Worm (Caenorhabditis elegans): ENCODE results near the gene nduc-2.

Gene nduc-2

ce11 chrIII:2785840-2786239 is 812 bp upstream of the nduc-2 start, which contains the start of gene Y71H2AM.20 (continued):
- TF ChIP-seq alr-1 (tag; optimal IDR thresholded peaks at IDR 0.05; ENCODE audit: borderline replicate concordance) (no peak), ceh-90 (tag; optimal IDR thresholded peaks at IDR 0.05) (no peak), blmp-1 (tag; optimal IDR thresholded peaks at IDR 0.05) (peak; percentile 94), xbp-1 (tag; optimal IDR thresholded peaks at IDR 0.05) (peak; percentile 95), isw-1 (GFP tag; IDR thresholded peaks at IDR 0.05) (peak; percentile 93), rnt-1 (tag; optimal IDR thresholded peaks at IDR 0.05) (peak; percentile 95), zip-4 (GFP tag; optimal IDR thresholded peaks at IDR 0.05) (peak; percentile 59), egl-13 (tag; optimal IDR thresholded peaks at IDR 0.05) (peak; percentile 84), nhr-12 (tag; optimal IDR thresholded peaks at IDR 0.05) (no peak), nhr-237 (tag; optimal IDR thresholded peaks at IDR 0.05) (peak; percentile 92), unc-62 (GFP tag; optimal IDR thresholded peaks at IDR 0.05) (no peak), hlh-4 (tag; optimal IDR thresholded peaks at IDR 0.05) (no peak), tbx-2 (tag; optimal IDR thresholded peaks at IDR 0.05) (peak; percentile 92), ceh-82 (tag; optimal IDR thresholded peaks at IDR 0.05) (peak; percentile 96 to 99 (median 99)), C04F5.9 (tag; optimal IDR thresholded peaks at IDR 0.05) (peak; percentile 82), ceh-8 (GFP tag; optimal IDR thresholded peaks at IDR 0.05) (peak; percentile 86), fos-1 (tag; optimal IDR thresholded peaks at IDR 0.05) (peak; percentile 94), nhr-19 (GFP tag; conservative IDR thresholded peaks at IDR 0.05) (peak; percentile 93), nhr-76 (tag; optimal IDR thresholded peaks at IDR 0.05) (no peak), ceh-88 (GFP tag; IDR thresholded peaks at IDR 0.05) (peak; percentile 88), Y116A8C.19 (tag; optimal IDR thresholded peaks at IDR 0.05; ENCODE audit: borderline replicate concordance) (no peak), grh-1 (GFP tag; IDR thresholded peaks at IDR 0.05) (peak; percentile 40; the same call in 1 of the 2 replicates), aly-2 (tag; optimal IDR thresholded peaks at IDR 0.05) (peak; percentile 92), snu-23 (GFP tag; optimal IDR thresholded peaks at IDR 0.05) (peak; percentile 99), nhr-47 (tag; optimal IDR thresholded peaks at IDR 0.05) (peak; percentile 95), fkh-4 (tag; optimal IDR thresholded peaks at IDR 0.05; ENCODE audit: borderline replicate concordance) (no peak), hlh-17 (GFP tag; optimal IDR thresholded peaks at IDR 0.05; ENCODE audit: borderline replicate concordance) (no peak), lsy-2 (tag; optimal IDR thresholded peaks at IDR 0.05) (peak; percentile 98), hpl-2 (GFP tag; optimal IDR thresholded peaks at IDR 0.05) (peak; percentile 81), ets-5 (GFP tag; IDR thresholded peaks at IDR 0.05) (no peak), jun-1 (tag; optimal IDR thresholded peaks at IDR 0.05) (peak; percentile 88), pax-3 (tag; optimal IDR thresholded peaks at IDR 0.05) (peak; percentile 91)

DNA sequence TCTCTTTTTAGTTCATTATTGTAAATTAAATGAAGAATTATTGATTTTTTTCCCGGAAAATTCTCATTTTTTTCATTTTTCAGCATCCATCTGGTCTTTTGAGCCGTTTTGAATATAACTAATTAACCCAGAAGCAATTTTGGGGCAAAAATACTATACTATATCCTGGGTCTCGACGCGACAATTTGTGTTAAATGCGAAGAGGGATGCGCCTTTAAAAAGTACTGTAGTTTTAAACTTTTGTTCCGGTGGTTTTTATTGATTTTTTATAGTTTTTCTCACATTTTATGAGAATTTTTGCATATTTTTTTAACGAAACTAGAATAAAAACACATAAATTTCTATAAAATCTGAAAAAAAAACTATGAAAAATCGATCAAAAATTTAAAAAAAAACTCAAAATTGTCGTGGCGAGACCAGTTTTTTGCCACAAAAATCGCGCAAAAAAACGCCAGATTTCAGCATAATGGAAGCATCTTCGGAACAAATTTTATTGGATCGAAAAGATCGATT is 1.4 kb downstream of the nduc-2 start, which contains the start of gene tbcc-1:
Gene tbcc-1 (plus strand): TSS at position 463 of the 513 bp plus-strand sequence.
- TF ChIP-seq unc-130 (tag; optimal IDR thresholded peaks at IDR 0.05) (no peak), xbp-1 (tag; optimal IDR thresholded peaks at IDR 0.05) (no peak), zag-1 (tag; optimal IDR thresholded peaks at IDR 0.05) (no peak), ceh-90 (tag; optimal IDR thresholded peaks at IDR 0.05) (no peak), ama-1 (optimal IDR thresholded peaks at IDR 0.05) (no peak), blmp-1 (tag; optimal IDR thresholded peaks at IDR 0.05) (no peak), jun-1 (tag; optimal IDR thresholded peaks at IDR 0.05) (no peak), nhr-19 (GFP tag; conservative IDR thresholded peaks at IDR 0.05) (no peak), rnt-1 (tag; optimal IDR thresholded peaks at IDR 0.05) (no peak), C16A3.4 (tag; optimal IDR thresholded peaks at IDR 0.05) (no peak), isw-1 (GFP tag; IDR thresholded peaks at IDR 0.05) (no peak), unc-62 (GFP tag; optimal IDR thresholded peaks at IDR 0.05) (no peak), lin-35 (GFP tag; optimal IDR thresholded peaks at IDR 0.05) (no peak), snu-23 (GFP tag; optimal IDR thresholded peaks at IDR 0.05) (no peak), unc-86 (tag; optimal IDR thresholded peaks at IDR 0.05) (no peak)

DNA sequence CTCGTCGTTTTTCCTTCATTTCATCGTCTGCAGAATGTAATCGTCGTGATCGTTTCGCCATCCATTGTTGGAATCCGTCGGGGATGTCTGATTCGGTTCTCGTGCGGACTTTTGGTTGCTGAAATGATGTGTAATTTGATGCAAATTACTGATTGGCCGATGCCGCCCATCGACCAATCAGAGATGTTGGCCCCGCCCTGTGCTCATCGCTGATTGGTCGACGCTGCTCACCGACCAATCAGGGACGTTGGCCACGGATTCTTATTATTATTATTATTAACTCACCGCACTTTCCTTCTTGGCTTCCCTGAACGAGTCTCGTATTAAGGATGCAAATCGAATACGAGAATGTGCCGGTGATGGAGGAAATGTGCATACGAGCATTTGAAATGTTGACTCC is 7.4 kb downstream of the nduc-2 start:
- TF ChIP-seq nhr-28 (tag; optimal IDR thresholded peaks at IDR 0.05) (no peak), egl-27 (tag; optimal IDR thresholded peaks at IDR 0.05) (no peak), xbp-1 (tag; optimal IDR thresholded peaks at IDR 0.05) (no peak), unc-130 (tag; optimal IDR thresholded peaks at IDR 0.05) (no peak), ces-1 (GFP tag; optimal IDR thresholded peaks at IDR 0.05) (no peak), ztf-11 (tag; optimal IDR thresholded peaks at IDR 0.05) (no peak), unc-98 (GFP tag; IDR thresholded peaks at IDR 0.05) (no peak), isw-1 (GFP tag; IDR thresholded peaks at IDR 0.05) (no peak), swsn-7 (tag; optimal IDR thresholded peaks at IDR 0.05) (no peak), ceh-90 (tag; optimal IDR thresholded peaks at IDR 0.05) (no peak), lin-14 (GFP tag; optimal IDR thresholded peaks at IDR 0.05) (no peak), nhr-85 (tag) (no peak), mep-1 (tag; optimal IDR thresholded peaks at IDR 0.05) (no peak), irx-1 (tag; optimal IDR thresholded peaks at IDR 0.05) (no peak), fkh-8 (tag; optimal IDR thresholded peaks at IDR 0.05) (no peak), nhr-11 (tag; optimal IDR thresholded peaks at IDR 0.05) (no peak), nhr-47 (tag; optimal IDR thresholded peaks at IDR 0.05) (no peak)
